Fruit fly (Drosophila melanogaster): Measurements from ENCODE around the gene CG7362.

dm6 chr3R:14705270-14705669, 49.0 kb downstream of the CG7362 start:
- TF ChIP-seq dmrt93B (GFP tag; optimal IDR thresholded peaks at IDR 0.05) (no peak), dsf (GFP tag; optimal IDR thresholded peaks at IDR 0.05; ENCODE audit: borderline replicate concordance) (no peak), Abd-B (GFP tag; optimal IDR thresholded peaks at IDR 0.05) (no peak), fru (GFP tag; optimal IDR thresholded peaks at IDR 0.05) (no peak), psq (GFP tag; optimal IDR thresholded peaks at IDR 0.05) (no peak), Rel (GFP tag; optimal IDR thresholded peaks at IDR 0.05) (no peak), Rel (tag; optimal IDR thresholded peaks at IDR 0.05) (peak; percentile 10), CrebA (GFP tag; optimal IDR thresholded peaks at IDR 0.05; ENCODE audit: borderline replicate concordance) (no peak), pan (optimal IDR thresholded peaks at IDR 0.05) (no peak), HLH106 (tag; optimal IDR thresholded peaks at IDR 0.05) (no peak), woc (GFP tag; optimal IDR thresholded peaks at IDR 0.05) (no peak), br (GFP tag; optimal IDR thresholded peaks at IDR 0.05) (no peak), Mio (GFP tag; optimal IDR thresholded peaks at IDR 0.05) (no peak), h (GFP tag; optimal IDR thresholded peaks at IDR 0.05) (no peak), OdsH (GFP tag; optimal IDR thresholded peaks at IDR 0.05) (no peak)

All from whole organism, wandering third instar larva.